Worm (Caenorhabditis elegans) whole organism, late embryonic: ENCODE results near the gene bec-1.

Source experiments
- K02D7.2 ChIP-seq: sonication (generic microtip); optimal IDR thresholded peaks from 2 replicates; lab custom pipeline; 2017; ENCODE audit warnings: mild to moderate bottlenecking, missing genetic modification characterization, missing compliant biosample characterization
- T23F11.4 ChIP-seq: fragments of 200-800 bp; sonication (Bioruptor generic); optimal IDR thresholded peaks from 2 replicates; lab custom pipeline; 2018; ENCODE audit warnings: mild to moderate bottlenecking, missing genetic modification characterization, missing compliant biosample characterization
- Y22D7AL.16 ChIP-seq: sonication (generic microtip); optimal IDR thresholded peaks from 2 replicates; lab custom pipeline; 2016; ENCODE audit warnings: missing genetic modification characterization, missing compliant biosample characterization
- ahr-1 ChIP-seq: sonication (generic microtip); optimal IDR thresholded peaks from 2 replicates; lab custom pipeline; 2016; ENCODE audit warnings: missing genetic modification characterization, missing compliant biosample characterization
- ama-1 ChIP-seq: fragments of 150-350 bp; optimal IDR thresholded peaks from 2 replicates; lab custom pipeline; 2014
- ceh-14 ChIP-seq: sonication (generic microtip); optimal IDR thresholded peaks from 2 replicates; lab custom pipeline; 2016; ENCODE audit warnings: missing genotype, missing genetic modification characterization, missing compliant biosample characterization
- ceh-19 ChIP-seq: fragments of 200-800 bp; sonication (Bioruptor generic); optimal IDR thresholded peaks from 2 replicates; lab custom pipeline; 2018; ENCODE audit warnings: mild to moderate bottlenecking, missing genetic modification characterization, missing compliant biosample characterization
- ceh-2 ChIP-seq: sonication (generic microtip); optimal IDR thresholded peaks from 2 replicates; lab custom pipeline; 2016; ENCODE audit warnings: missing genotype, missing genetic modification characterization, missing compliant biosample characterization
- ceh-24 ChIP-seq: sonication (generic microtip); optimal IDR thresholded peaks from 2 replicates; lab custom pipeline; 2016; ENCODE audit warnings: mild to moderate bottlenecking, missing genetic modification characterization, missing compliant biosample characterization
- ceh-30 ChIP-seq: fragments of 150-350 bp; optimal IDR thresholded peaks from 2 replicates; lab custom pipeline; 2014; ENCODE audit warnings: missing biosample characterization, missing genetic modification characterization
- ceh-31 ChIP-seq: sonication (generic microtip); optimal IDR thresholded peaks from 2 replicates; lab custom pipeline; 2016; ENCODE audit warnings: missing genetic modification characterization, missing compliant biosample characterization
- ceh-45 ChIP-seq: fragments of 200-800 bp; sonication (Bioruptor generic); IDR thresholded peaks from 2 replicates; pipeline ENCODE4 v1.3.6; 2022; ENCODE audit warnings: missing genetic modification reagents, missing genetic modification characterization, missing compliant biosample characterization
- ceh-48 ChIP-seq: sonication (generic microtip); optimal IDR thresholded peaks from 2 replicates; lab custom pipeline; 2016; ENCODE audit warnings: missing genetic modification characterization, inconsistent platforms, missing compliant biosample characterization
- ceh-6 ChIP-seq: fragments of 200-800 bp; sonication (Bioruptor generic); optimal IDR thresholded peaks from 2 replicates; lab custom pipeline; 2018; ENCODE audit warnings: mild to moderate bottlenecking, missing genetic modification characterization, missing compliant biosample characterization
- ceh-9 ChIP-seq: sonication (generic microtip); optimal IDR thresholded peaks from 2 replicates; lab custom pipeline; 2016; ENCODE audit warnings: mild to moderate bottlenecking, missing genetic modification characterization, inconsistent platforms, missing compliant biosample characterization
- dmd-4 ChIP-seq: sonication (generic microtip); optimal IDR thresholded peaks from 2 replicates; lab custom pipeline; 2016; ENCODE audit warnings: borderline replicate concordance, missing genetic modification characterization, missing compliant biosample characterization
- dve-1 ChIP-seq: sonication (generic microtip); optimal IDR thresholded peaks from 2 replicates; lab custom pipeline; 2017; ENCODE audit warnings: antibody characterized with exemption, mild to moderate bottlenecking, missing genetic modification characterization, missing compliant biosample characterization
- elt-2 ChIP-seq: sonication (generic microtip); optimal IDR thresholded peaks from 2 replicates; lab custom pipeline; 2016; ENCODE audit warnings: missing genetic modification reagents, missing genetic modification characterization, missing compliant biosample characterization
- fkh-6 ChIP-seq: sonication (generic microtip); optimal IDR thresholded peaks from 2 replicates; lab custom pipeline; 2016; ENCODE audit warnings: missing genetic modification characterization, missing compliant biosample characterization
- gmeb-2 ChIP-seq: sonication (generic microtip); optimal IDR thresholded peaks from 2 replicates; lab custom pipeline; 2016; ENCODE audit warnings: missing genetic modification characterization, inconsistent platforms, missing compliant biosample characterization
- hlh-8 ChIP-seq: sonication (generic microtip); optimal IDR thresholded peaks from 2 replicates; lab custom pipeline; 2016; ENCODE audit warnings: missing genotype, missing genetic modification characterization, missing compliant biosample characterization
- lim-6 ChIP-seq: sonication (generic microtip); optimal IDR thresholded peaks from 2 replicates; lab custom pipeline; 2016; ENCODE audit warnings: missing genetic modification characterization, missing compliant biosample characterization
- mec-3 ChIP-seq: sonication (generic microtip); optimal IDR thresholded peaks from 2 replicates; lab custom pipeline; 2016; ENCODE audit warnings: borderline replicate concordance, missing genetic modification characterization, missing compliant biosample characterization
- nfya-1 ChIP-seq: sonication (generic microtip); optimal IDR thresholded peaks from 2 replicates; lab custom pipeline; 2017; ENCODE audit warnings: missing genetic modification characterization, mild to moderate bottlenecking, missing compliant biosample characterization, antibody characterized with exemption, moderate library complexity
- nhr-11 ChIP-seq: fragments of 150-350 bp; optimal IDR thresholded peaks from 2 replicates; lab custom pipeline; 2014; ENCODE audit warnings: missing biosample characterization, missing genetic modification characterization
- odd-2 ChIP-seq: sonication (generic microtip); optimal IDR thresholded peaks from 2 replicates; lab custom pipeline; 2017; ENCODE audit warnings: antibody characterized with exemption, mild to moderate bottlenecking, missing genetic modification characterization, missing compliant biosample characterization
- pag-3 ChIP-seq: sonication (generic microtip); optimal IDR thresholded peaks from 2 replicates; lab custom pipeline; 2016; ENCODE audit warnings: missing compliant biosample characterization, missing genetic modification characterization, borderline replicate concordance
- pha-2 ChIP-seq: sonication (generic microtip); optimal IDR thresholded peaks from 2 replicates; lab custom pipeline; 2017; ENCODE audit warnings: mild to moderate bottlenecking, missing genetic modification characterization, missing compliant biosample characterization
- pqm-1 ChIP-seq: sonication (generic microtip); optimal IDR thresholded peaks from 2 replicates; lab custom pipeline; 2016; ENCODE audit warnings: missing genetic modification characterization, missing compliant biosample characterization
- pros-1 ChIP-seq: fragments of 150-350 bp; optimal IDR thresholded peaks from 2 replicates; lab custom pipeline; 2014; ENCODE audit warnings: missing biosample characterization, missing genetic modification reagents, missing genetic modification characterization
- ref-2 ChIP-seq: sonication (generic microtip); optimal IDR thresholded peaks from 2 replicates; lab custom pipeline; 2016; ENCODE audit warnings: missing genetic modification characterization, missing compliant biosample characterization
- rnt-1 ChIP-seq: sonication (generic microtip); optimal IDR thresholded peaks from 2 replicates; lab custom pipeline; 2016; ENCODE audit warnings: missing genetic modification characterization, missing compliant biosample characterization
- sox-2 ChIP-seq: fragments of 200-800 bp; sonication (Bioruptor generic); IDR thresholded peaks from 2 replicates; pipeline ENCODE4 v1.3.6; 2022; ENCODE audit warnings: missing genetic modification reagents, missing genetic modification characterization, missing compliant biosample characterization
- sox-4 ChIP-seq: sonication (generic microtip); optimal IDR thresholded peaks from 2 replicates; lab custom pipeline; 2017; ENCODE audit warnings: mild to moderate bottlenecking, missing genetic modification characterization, inconsistent platforms, missing compliant biosample characterization
- syd-9 ChIP-seq: sonication (generic microtip); optimal IDR thresholded peaks from 2 replicates; lab custom pipeline; 2016; ENCODE audit warnings: mild to moderate bottlenecking, missing genetic modification characterization, moderate library complexity, missing compliant biosample characterization
- tbx-2 ChIP-seq: sonication (generic microtip); optimal IDR thresholded peaks from 2 replicates; lab custom pipeline; 2016; ENCODE audit warnings: missing genetic modification characterization, missing compliant biosample characterization
- tbx-7 ChIP-seq: sonication (generic microtip); optimal IDR thresholded peaks from 2 replicates; lab custom pipeline; 2016; ENCODE audit warnings: missing genotype, missing genetic modification characterization, missing compliant biosample characterization
- ttx-3 ChIP-seq: sonication (generic microtip); optimal IDR thresholded peaks from 2 replicates; lab custom pipeline; 2016; ENCODE audit warnings: missing genetic modification reagents, missing genetic modification characterization, missing compliant biosample characterization
- unc-3 ChIP-seq, 2 experiments: fragments of 200-800 bp in 1 of 2; sonication (Bioruptor generic) in 1 of 2; sonication (generic microtip) in 1 of 2; conservative IDR thresholded peaks in 1 of 2; optimal IDR thresholded peaks in 1 of 2; 2 replicates each; pipeline versions ENCODE4 v1.3.6 to Lab custom; 2016 to 2022; ENCODE audit warnings: missing compliant biosample characterization in 2 of 2, missing genetic modification characterization in 2 of 2, missing genetic modification reagents in 1 of 2
- unc-55 ChIP-seq: sonication (generic microtip); optimal IDR thresholded peaks from 2 replicates; lab custom pipeline; 2017; ENCODE audit warnings: missing biosample characterization, missing genetic modification reagents, missing genetic modification characterization
- zip-5 ChIP-seq: sonication (generic microtip); optimal IDR thresholded peaks from 2 replicates; lab custom pipeline; 2016; ENCODE audit warnings: missing genetic modification characterization, missing compliant biosample characterization
- ztf-16 ChIP-seq: sonication (generic microtip); optimal IDR thresholded peaks from 2 replicates; lab custom pipeline; 2017; ENCODE audit warnings: missing genetic modification characterization, missing compliant biosample characterization

bec-1 gene

ce11 chrIV:5701646-5702045 is 37.4 kb upstream of the bec-1 start:
- TF ChIP-seq nfya-1 (tag; lab: Kevin White, UChicago) (no peak), hlh-8 (no peak), gmeb-2 (tag; lab: Kevin White, UChicago) (no peak), ztf-16 (tag; lab: Kevin White, UChicago) (no peak), ceh-24 (tag; lab: Kevin White, UChicago) (no peak), ceh-9 (tag; lab: Kevin White, UChicago) (no peak), fkh-6 (tag; lab: Kevin White, UChicago) (no peak), ceh-6 (GFP tag; lab: Kevin White, UChicago) (no peak), ceh-31 (tag; lab: Kevin White, UChicago) (no peak), zip-5 (tag; lab: Kevin White, UChicago) (no peak), Y22D7AL.16 (tag; lab: Kevin White, UChicago) (no peak), tbx-7 (no peak), sox-2 (GFP tag; lab: Robert Waterston, UW) (no peak), ahr-1 (tag; lab: Kevin White, UChicago) (no peak), nhr-11 (tag; lab: Kevin White, UChicago) (no peak), ref-2 (tag; lab: Kevin White, UChicago) (no peak)

ce11 chrIV:5700372-5700771 is 36.1 kb upstream of the bec-1 start:
- TF ChIP-seq unc-55 (GFP tag; lab: Kevin White, UChicago) (peak; percentile 3), tbx-2 (tag; lab: Kevin White, UChicago) (no peak), pag-3 (tag; lab: Kevin White, UChicago) (no peak)
- TF ChIP-seq, all 69 proteins: peak for 1

- no peak for TF ChIP-seq ama-1 (lab: Kevin White, UChicago)
- no peak for TF ChIP-seq ceh-48 (tag; lab: Kevin White, UChicago)
- no peak for TF ChIP-seq unc-3 (GFP tag; conservative IDR thresholded peaks at IDR 0.05; lab: Robert Waterston, UW)
- no peak for TF ChIP-seq unc-3 (tag; optimal IDR thresholded peaks at IDR 0.05; lab: Kevin White, UChicago)
- TF ChIP-seq mec-3 (tag; lab: Kevin White, UChicago) = no peak
- TF ChIP-seq nfya-1 (tag; lab: Kevin White, UChicago) = no peak
- TF ChIP-seq ttx-3 (tag; lab: Kevin White, UChicago) = no peak
- TF ChIP-seq pros-1 = no peak
- no peak for TF ChIP-seq elt-2
- no peak for TF ChIP-seq lim-6
- no peak for TF ChIP-seq sox-4 (tag; lab: Kevin White, UChicago)
- no peak for TF ChIP-seq odd-2
- TF ChIP-seq pha-2 = no peak
- no peak for TF ChIP-seq dmd-4 (tag; lab: Kevin White, UChicago)
- no peak for TF ChIP-seq ceh-2
- no peak for TF ChIP-seq syd-9
- TF ChIP-seq sox-2 (GFP tag; lab: Robert Waterston, UW) = no peak
- no peak for TF ChIP-seq ceh-19
- no peak for TF ChIP-seq T23F11.4 (GFP tag; lab: Kevin White, UChicago)
- TF ChIP-seq zip-5 (tag; lab: Kevin White, UChicago) = no peak
- TF ChIP-seq, all 69 proteins: peak for 0
Observed at ce11 chrIV:5690386-5691080, 26.3 kb upstream of the bec-1 start, which contains the start of gene C55C3.8. C55C3.8 (plus strand) TSS chrIV:5691030.

- TF ChIP-seq ceh-45 (no peak), dve-1 (tag; lab: Kevin White, UChicago) (no peak), K02D7.2 (tag; lab: Kevin White, UChicago) (no peak), pqm-1 (tag; lab: Kevin White, UChicago) (no peak), ref-2 (tag; lab: Kevin White, UChicago) (no peak), pha-2 (no peak), gmeb-2 (tag; lab: Kevin White, UChicago) (no peak), ceh-14 (tag; lab: Kevin White, UChicago) (no peak), unc-55 (GFP tag; lab: Kevin White, UChicago) (no peak), ceh-30 (tag; lab: Kevin White, UChicago) (no peak), sox-2 (GFP tag; lab: Robert Waterston, UW) (no peak), rnt-1 (tag; lab: Kevin White, UChicago) (no peak)
Observed at ce11 chrIV:5685014-5685413, 20.8 kb upstream of the bec-1 start, which contains the start of gene C55C3.3. C55C3.3 (plus strand) TSS chrIV:5685287.
